Fruit fly (Drosophila melanogaster): ENCODE data around the gene Prosbeta6.

dm6 chr3L:16644505-16644904 lies 34.3 kb upstream of the Prosbeta6 start:
- TF ChIP-seq kay (GFP tag; ENCODE audit: borderline replicate concordance) (peak; percentile 81), Crg-1 (GFP tag; optimal IDR thresholded peaks at IDR 0.05) (no peak), cnc (optimal IDR thresholded peaks at IDR 0.05) (no peak), cic (GFP tag; optimal IDR thresholded peaks at IDR 0.05) (no peak), CG7101 (tag; optimal IDR thresholded peaks at IDR 0.05) (no peak), tj (GFP tag; optimal IDR thresholded peaks at IDR 0.05) (no peak), pad (GFP tag; optimal IDR thresholded peaks at IDR 0.05) (no peak), CG1620 (GFP tag; optimal IDR thresholded peaks at IDR 0.05) (no peak), CG5204 (GFP tag; optimal IDR thresholded peaks at IDR 0.05) (no peak), bab1 (GFP tag; optimal IDR thresholded peaks at IDR 0.05) (no peak), Clk (GFP tag; optimal IDR thresholded peaks at IDR 0.05) (no peak)

All from whole organism, adult.